Worm (Caenorhabditis elegans) whole organism, midembryonic: ENCODE data around the gene F46B3.15.

Source experiments
- cog-1 ChIP-seq: sonication (generic microtip); optimal IDR thresholded peaks from 2 replicates; lab custom pipeline; 2016; ENCODE audit warnings: missing genetic modification characterization, missing compliant biosample characterization
- flt-1 ChIP-seq: fragments of 200-800 bp; sonication (Bioruptor generic); IDR thresholded peaks from 2 replicates; pipeline ENCODE4 v1.3.6; 2022; ENCODE audit warnings: missing genetic modification characterization, missing compliant biosample characterization
- klf-2 ChIP-seq: fragments of 200-800 bp; sonication (Bioruptor generic); conservative IDR thresholded peaks from 2 replicates; pipeline ENCODE4 v1.3.6; 2022; ENCODE audit warnings: missing genetic modification reagents, missing genetic modification characterization, missing compliant biosample characterization
- med-1 ChIP-seq: sonication (generic microtip); optimal IDR thresholded peaks from 2 replicates; lab custom pipeline; 2017; ENCODE audit warnings: missing genetic modification characterization, mild to moderate bottlenecking, missing compliant biosample characterization, antibody characterized with exemption, missing genetic modification reagents; ENCODE audit not compliant: insufficient read depth
- ref-1 ChIP-seq: fragments of 200-800 bp; sonication (Bioruptor generic); conservative IDR thresholded peaks from 2 replicates; pipeline ENCODE4 v1.3.6; 2022; ENCODE audit warnings: missing genetic modification reagents, missing genetic modification characterization, missing compliant biosample characterization
- ztf-29 ChIP-seq: fragments of 200-800 bp; sonication (Bioruptor generic); IDR thresholded peaks from 2 replicates; pipeline ENCODE4 v1.3.6; 2022; ENCODE audit warnings: missing genetic modification reagents, missing genetic modification characterization, missing compliant biosample characterization

DNA sequence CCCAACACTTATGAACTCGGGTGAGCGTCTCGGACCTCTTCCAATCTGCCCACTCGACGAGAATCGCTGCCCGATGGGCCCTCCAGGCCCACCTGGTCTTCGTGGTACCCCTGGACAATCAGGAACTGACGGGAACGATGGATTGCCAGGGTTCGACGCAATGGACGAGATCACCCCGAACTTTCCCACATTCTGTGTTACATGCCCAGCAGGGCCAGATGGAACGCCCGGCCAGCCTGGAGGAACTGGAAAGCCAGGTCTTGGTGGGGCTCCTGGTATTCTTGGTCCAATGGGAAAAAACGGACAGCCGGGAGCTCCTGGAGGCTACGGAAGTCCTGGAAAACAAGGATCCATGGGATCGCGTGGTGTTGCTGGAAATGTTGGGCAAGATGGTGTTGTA is 32.8 kb downstream of the F46B3.15 start:
- TF ChIP-seq klf-2 (GFP tag; lab: Robert Waterston, UW): no peak
- no peak for TF ChIP-seq ref-1 (GFP tag; lab: Robert Waterston, UW)
- TF ChIP-seq flt-1 (GFP tag; lab: Robert Waterston, UW): no peak
- no peak for TF ChIP-seq med-1 (GFP tag; lab: Kevin White, UChicago)
- TF ChIP-seq ztf-29: no peak
- no peak for TF ChIP-seq cog-1 (tag; lab: Kevin White, UChicago)
